Worm (Caenorhabditis elegans): ENCODE data around the gene C34F6.9.

- no peak for TF ChIP-seq klf-2 (GFP tag; conservative IDR thresholded peaks at IDR 0.05)
- TF ChIP-seq ref-1 (GFP tag; conservative IDR thresholded peaks at IDR 0.05): no peak
- no peak for TF ChIP-seq ztf-23 (GFP tag; IDR thresholded peaks at IDR 0.05)
Measured at ce11 chrX:11211360-11211759, 11.1 kb downstream of the C34F6.9 start.
